Comparison of ENCODE assay signal across 2 fruit fly cellular contexts in the genomic region with DNA sequence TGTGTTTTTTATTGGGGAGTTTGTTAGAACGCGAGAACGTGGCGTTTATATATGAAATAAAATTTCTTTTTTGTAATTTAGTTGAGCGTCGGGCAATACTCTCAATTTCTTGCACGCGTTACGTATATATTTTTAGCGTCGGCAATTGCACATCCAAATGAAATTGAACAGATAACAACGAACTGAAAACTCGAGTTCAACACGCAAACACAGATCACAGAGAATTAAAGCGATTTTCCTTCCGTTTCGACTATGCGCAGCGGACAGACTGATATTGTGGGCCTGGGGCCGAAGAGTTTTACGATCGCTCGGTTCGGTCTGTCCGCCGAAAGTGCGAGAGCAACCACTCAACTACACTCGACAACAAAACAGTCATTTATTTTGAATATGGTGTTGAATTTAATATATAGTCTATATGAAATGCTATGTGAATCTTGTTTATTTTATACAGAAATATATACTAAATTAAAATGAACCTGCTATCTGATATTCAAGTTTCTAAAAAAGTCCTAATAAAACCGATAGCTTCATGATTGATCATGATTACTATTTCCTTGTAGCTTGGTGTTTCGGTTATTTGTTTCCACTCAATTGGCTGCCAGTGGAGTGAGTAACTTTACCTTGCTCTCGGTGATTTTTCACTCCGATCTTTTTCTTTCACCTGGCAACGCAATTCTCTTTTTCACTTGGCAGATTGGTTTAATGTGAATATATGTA.
TF ChIP-seq lines count a peak whose summit lies in the region.

TSS of gene CG46456 (minus strand) at position 273 of the 717 bp plus-strand sequence.

TF ChIP-seq in whole organism, embryonic, 481 proteins besides CTCF, POLR2A, EP300 and RAD21 (continued from another document and continues in another):
- TF ChIP-seq ash1 (GFP tag; optimal IDR thresholded peaks at IDR 0.05; lab: Kevin White, UChicago) = peak; percentile 68
- peak; percentile 42 for TF ChIP-seq CG16863 (GFP tag; optimal IDR thresholded peaks at IDR 0.05; lab: Kevin White, UChicago)
- TF ChIP-seq CG7928 (GFP tag; optimal IDR thresholded peaks at IDR 0.05; lab: Kevin White, UChicago) = peak; percentile 65
- peak; percentile 92 for TF ChIP-seq NfI (GFP tag; optimal IDR thresholded peaks at IDR 0.05; lab: Kevin White, UChicago)
- TF ChIP-seq org-1 (GFP tag; optimal IDR thresholded peaks at IDR 0.05; lab: Kevin White, UChicago) = peak; percentile 91
- peak; percentile 43 for TF ChIP-seq CG7786 (GFP tag; optimal IDR thresholded peaks at IDR 0.05; lab: Kevin White, UChicago)
- peak; percentile 96 for TF ChIP-seq dmrt11E (tag; optimal IDR thresholded peaks at IDR 0.05; lab: Kevin White, UChicago)
- peak; percentile 95 for TF ChIP-seq CG10209 (GFP tag; optimal IDR thresholded peaks at IDR 0.05; lab: Kevin White, UChicago)
- TF ChIP-seq CG1792 (GFP tag; optimal IDR thresholded peaks at IDR 0.05; lab: Kevin White, UChicago) = no peak
- TF ChIP-seq oc (tag; optimal IDR thresholded peaks at IDR 0.05; lab: Kevin White, UChicago) = peak; percentile 94
- TF ChIP-seq Trl (optimal IDR thresholded peaks at IDR 0.05; lab: Kevin White, UChicago) = peak; percentile 14 to 57
- peak; percentile 52 for TF ChIP-seq Trl (GFP tag; optimal IDR thresholded peaks at IDR 0.05; lab: Kevin White, UChicago)
- TF ChIP-seq CG8765 (GFP tag; IDR thresholded peaks at IDR 0.05; lab: Robert Waterston, UW) = peak; percentile 77
- TF ChIP-seq CG1602 (GFP tag; optimal IDR thresholded peaks at IDR 0.05; lab: Kevin White, UChicago) = peak; percentile 90
- TF ChIP-seq ab (GFP tag; optimal IDR thresholded peaks at IDR 0.05; lab: Kevin White, UChicago) = no peak
- TF ChIP-seq Gug (GFP tag; IDR thresholded peaks at IDR 0.05; lab: Robert Waterston, UW) = peak; percentile 21; the same call in 2 of the 4 replicates
- peak; percentile 80 for TF ChIP-seq ewg (GFP tag; optimal IDR thresholded peaks at IDR 0.05; lab: Kevin White, UChicago)
- peak; percentile 86 for TF ChIP-seq CG31224 (GFP tag; IDR thresholded peaks at IDR 0.05; lab: Robert Waterston, UW)
- TF ChIP-seq Dfd (GFP tag; optimal IDR thresholded peaks at IDR 0.05; lab: Kevin White, UChicago) = no peak
- TF ChIP-seq CG10366 (GFP tag; IDR thresholded peaks at IDR 0.05; lab: Robert Waterston, UW) = peak; percentile 88
- TF ChIP-seq CG10431 (GFP tag; optimal IDR thresholded peaks at IDR 0.05; lab: Kevin White, UChicago) = peak; percentile 87
- TF ChIP-seq schlank (tag; optimal IDR thresholded peaks at IDR 0.05; lab: Kevin White, UChicago) = peak; percentile 82
- peak; percentile 36 for TF ChIP-seq grn (GFP tag; optimal IDR thresholded peaks at IDR 0.05; lab: Kevin White, UChicago)
- TF ChIP-seq insv (GFP tag; optimal IDR thresholded peaks at IDR 0.05; lab: Kevin White, UChicago) = peak in 1 of 2 experiments; percentile 73
- TF ChIP-seq chif (GFP tag; optimal IDR thresholded peaks at IDR 0.05; lab: Kevin White, UChicago) = peak; percentile 47 to 77
- peak; percentile 92 for TF ChIP-seq CG11696 (GFP tag; IDR thresholded peaks at IDR 0.05; lab: Robert Waterston, UW)
- peak; percentile 73 for TF ChIP-seq CG13624 (GFP tag; optimal IDR thresholded peaks at IDR 0.05; lab: Kevin White, UChicago)
- peak; percentile 9; the same call in 1 of the 2 replicates for TF ChIP-seq bbx (GFP tag; IDR thresholded peaks at IDR 0.05; lab: Robert Waterston, UW; ENCODE audit: partially characterized antibody)
- peak; percentile 65 for TF ChIP-seq Dad (GFP tag; optimal IDR thresholded peaks at IDR 0.05; lab: Kevin White, UChicago)
- TF ChIP-seq p53 (GFP tag; optimal IDR thresholded peaks at IDR 0.05; lab: Kevin White, UChicago) = peak; percentile 34
- TF ChIP-seq chinmo (GFP tag; IDR thresholded peaks at IDR 0.05; lab: Robert Waterston, UW; ENCODE audit: partially characterized antibody) = peak; percentile 86; the same call in 3 of the 4 replicates
- peak; percentile 64 for TF ChIP-seq Side (GFP tag; optimal IDR thresholded peaks at IDR 0.05; lab: Kevin White, UChicago)
- peak; percentile 59; the same call in 1 of the 2 replicates for TF ChIP-seq tna (GFP tag; IDR thresholded peaks at IDR 0.05; lab: Robert Waterston, UW; ENCODE audit: partially characterized antibody)
- peak; percentile 76 for TF ChIP-seq ac (GFP tag; optimal IDR thresholded peaks at IDR 0.05; lab: Kevin White, UChicago)
- TF ChIP-seq CG15601 (tag; optimal IDR thresholded peaks at IDR 0.05; lab: Kevin White, UChicago) = peak; percentile 94
- TF ChIP-seq CG32767 (GFP tag; IDR thresholded peaks at IDR 0.05; lab: Robert Waterston, UW) = peak; percentile 93
- peak; percentile 85 for TF ChIP-seq C15 (GFP tag; IDR thresholded peaks at IDR 0.05; lab: Robert Waterston, UW)
- peak; percentile 88 for TF ChIP-seq CG14050 (GFP tag; IDR thresholded peaks at IDR 0.05; lab: Robert Waterston, UW)
- peak; percentile 82 for TF ChIP-seq Aef1 (GFP tag; IDR thresholded peaks at IDR 0.05; lab: Robert Waterston, UW)
- TF ChIP-seq crp (GFP tag; optimal IDR thresholded peaks at IDR 0.05; lab: Kevin White, UChicago) = peak in 1 of 2 experiments; percentile 59
- no peak for TF ChIP-seq CG4282 (GFP tag; optimal IDR thresholded peaks at IDR 0.05; lab: Kevin White, UChicago)
- peak; percentile 33 for TF ChIP-seq Hey (tag; optimal IDR thresholded peaks at IDR 0.05; lab: Kevin White, UChicago)
- TF ChIP-seq sug (tag; optimal IDR thresholded peaks at IDR 0.05; lab: Kevin White, UChicago) = peak; percentile 94
- peak; percentile 97 for TF ChIP-seq CG17829 (tag; optimal IDR thresholded peaks at IDR 0.05; lab: Kevin White, UChicago)
- peak; percentile 81 for TF ChIP-seq cas (GFP tag; IDR thresholded peaks at IDR 0.05; lab: Robert Waterston, UW)
- peak; percentile 96 for TF ChIP-seq CG13424 (tag; optimal IDR thresholded peaks at IDR 0.05; lab: Kevin White, UChicago)
- TF ChIP-seq CG3847 (GFP tag; IDR thresholded peaks at IDR 0.05; lab: Robert Waterston, UW) = peak; percentile 89
- peak; percentile 91 for TF ChIP-seq Ada2b (GFP tag; IDR thresholded peaks at IDR 0.05; lab: Robert Waterston, UW)
- TF ChIP-seq tin (GFP tag; optimal IDR thresholded peaks at IDR 0.05; lab: Kevin White, UChicago) = peak; percentile 92
- TF ChIP-seq CG3726 (GFP tag; IDR thresholded peaks at IDR 0.05; lab: Robert Waterston, UW) = peak; percentile 82; the same call in 1 of the 3 replicates
- no peak for TF ChIP-seq en (GFP tag; optimal IDR thresholded peaks at IDR 0.05; lab: Kevin White, UChicago)
- TF ChIP-seq Hand (GFP tag; optimal IDR thresholded peaks at IDR 0.05; lab: Kevin White, UChicago) = peak; percentile 94
- peak; percentile 57 for TF ChIP-seq stwl (tag; optimal IDR thresholded peaks at IDR 0.05; lab: Kevin White, UChicago)
- TF ChIP-seq CG7357 (GFP tag; IDR thresholded peaks at IDR 0.05; lab: Robert Waterston, UW) = peak; percentile 81
- TF ChIP-seq Lpt (GFP tag; optimal IDR thresholded peaks at IDR 0.05; lab: Kevin White, UChicago) = no peak
- TF ChIP-seq CG43689 (GFP tag; IDR thresholded peaks at IDR 0.05; lab: Robert Waterston, UW) = peak; percentile 80
- TF ChIP-seq CG2129 (GFP tag; IDR thresholded peaks at IDR 0.05; lab: Robert Waterston, UW; ENCODE audit: partially characterized antibody) = no peak
- TF ChIP-seq Dek (tag; optimal IDR thresholded peaks at IDR 0.05; lab: Kevin White, UChicago) = peak; percentile 95
- peak; percentile 88; the same call in 2 of the 3 replicates for TF ChIP-seq zfh1 (GFP tag; IDR thresholded peaks at IDR 0.05; lab: Robert Waterston, UW)

TF ChIP-seq in whole organism, prepupa, 60 proteins besides CTCF, POLR2A, EP300 and RAD21 (continued from another document):
- TF ChIP-seq CG11294 (GFP tag; IDR thresholded peaks at IDR 0.05; lab: Robert Waterston, UW) (peak; percentile 86), CG7368 (GFP tag; optimal IDR thresholded peaks at IDR 0.05; lab: Kevin White, UChicago) (peak; percentile 90), CG16779 (tag; optimal IDR thresholded peaks at IDR 0.05; lab: Kevin White, UChicago) (peak; percentile 93), achi (GFP tag; optimal IDR thresholded peaks at IDR 0.05; lab: Kevin White, UChicago) (peak; percentile 93), pdm3 (GFP tag; optimal IDR thresholded peaks at IDR 0.05; lab: Kevin White, UChicago) (peak; percentile 92), CG8119 (GFP tag; IDR thresholded peaks at IDR 0.05; lab: Robert Waterston, UW) (peak; percentile 97), Sox15 (GFP tag; optimal IDR thresholded peaks at IDR 0.05; lab: Kevin White, UChicago) (peak; percentile 80), eg (GFP tag; IDR thresholded peaks at IDR 0.05; lab: Robert Waterston, UW) (peak; percentile 95), Gug (GFP tag; IDR thresholded peaks at IDR 0.05; lab: Robert Waterston, UW) (peak; percentile 93), CG1621 (tag; optimal IDR thresholded peaks at IDR 0.05; lab: Kevin White, UChicago) (peak; percentile 87), CG11902 (GFP tag; optimal IDR thresholded peaks at IDR 0.05; lab: Kevin White, UChicago) (peak; percentile 66), fd59A (GFP tag; optimal IDR thresholded peaks at IDR 0.05; lab: Kevin White, UChicago) (peak; percentile 85), Met (GFP tag; optimal IDR thresholded peaks at IDR 0.05; lab: Kevin White, UChicago) (peak; percentile 94)
